Worm (Caenorhabditis elegans) whole organism, L1 larva: ENCODE measurements around the gene srz-66.

Source experiments
- C04F5.9 ChIP-seq: sonication (generic microtip); optimal IDR thresholded peaks from 2 replicates; lab custom pipeline; 2016; ENCODE audit warnings: missing genetic modification characterization, missing compliant biosample characterization
- F16B12.6 ChIP-seq: fragments of 150-350 bp; optimal IDR thresholded peaks from 2 replicates; lab custom pipeline; 2014; ENCODE audit warnings: missing biosample characterization, missing genetic modification characterization
- Y116A8C.19 ChIP-seq: sonication (generic microtip); optimal IDR thresholded peaks from 2 replicates; lab custom pipeline; 2016; ENCODE audit warnings: missing compliant biosample characterization, missing genetic modification characterization, borderline replicate concordance
- alr-1 ChIP-seq: fragments of 200-800 bp; sonication (Bioruptor generic); optimal IDR thresholded peaks from 2 replicates; lab custom pipeline; 2018; ENCODE audit warnings: borderline replicate concordance, mild to moderate bottlenecking, missing genetic modification characterization, missing compliant biosample characterization
- blmp-1 ChIP-seq: fragments of 150-350 bp; optimal IDR thresholded peaks from 2 replicates; lab custom pipeline; 2014; ENCODE audit warnings: missing biosample characterization, missing genetic modification characterization
- ceh-88 ChIP-seq: fragments of 200-800 bp; sonication (Bioruptor generic); IDR thresholded peaks from 2 replicates; pipeline ENCODE4 v1.3.6; 2022; ENCODE audit warnings: missing genetic modification characterization, missing compliant biosample characterization
- ces-1 ChIP-seq: fragments of 150-350 bp; optimal IDR thresholded peaks from 2 replicates; lab custom pipeline; 2014; ENCODE audit warnings: missing biosample characterization, missing genetic modification reagents, missing genetic modification characterization
- dpl-1 ChIP-seq, 3 experiments: fragments of 150-350 bp in 2 of 3; sonication (generic microtip) in 1 of 3; optimal IDR thresholded peaks; 2 replicates each; lab custom pipeline; 2014 to 2017; ENCODE audit warnings: missing biosample characterization in 3 of 3, missing genetic modification characterization in 3 of 3, missing genetic modification reagents in 3 of 3
- dsc-1 ChIP-seq: sonication (generic microtip); optimal IDR thresholded peaks from 2 replicates; lab custom pipeline; 2016; ENCODE audit warnings: mild to moderate bottlenecking, missing genetic modification characterization, missing compliant biosample characterization
- efl-3 ChIP-seq: fragments of 200-800 bp; sonication (Bioruptor generic); optimal IDR thresholded peaks from 2 replicates; lab custom pipeline; 2018; ENCODE audit warnings: mild to moderate bottlenecking, missing genetic modification characterization, missing compliant biosample characterization
- ets-5 ChIP-seq: fragments of 200-800 bp; sonication (Bioruptor generic); IDR thresholded peaks from 2 replicates; pipeline ENCODE4 v1.3.6; 2022; ENCODE audit warnings: missing genetic modification characterization, missing compliant biosample characterization
- fkh-10 ChIP-seq: sonication (generic microtip); optimal IDR thresholded peaks from 2 replicates; lab custom pipeline; 2017; ENCODE audit warnings: missing biosample characterization, missing genetic modification reagents, missing genetic modification characterization
- grh-1 ChIP-seq: fragments of 200-800 bp; sonication (Bioruptor generic); IDR thresholded peaks from 2 replicates; pipeline ENCODE4 v1.3.6; 2022; ENCODE audit warnings: missing genetic modification reagents, missing genetic modification characterization, missing compliant biosample characterization
- hpl-2 ChIP-seq: fragments of 150-350 bp; optimal IDR thresholded peaks from 2 replicates; lab custom pipeline; 2014; ENCODE audit warnings: missing biosample characterization, missing genetic modification reagents, missing genetic modification characterization
- irx-1 ChIP-seq: sonication (generic microtip); optimal IDR thresholded peaks from 2 replicates; lab custom pipeline; 2016; ENCODE audit warnings: missing genetic modification characterization, missing compliant biosample characterization
- lin-15B ChIP-seq: fragments of 150-350 bp; sonication (generic microtip); optimal IDR thresholded peaks from 3 replicates; lab custom pipeline; 2014; ENCODE audit warnings: missing biosample characterization, missing genetic modification characterization
- lsy-2 ChIP-seq, 2 experiments: fragments of 150-350 bp; optimal IDR thresholded peaks; 2 replicates each; lab custom pipeline; 2014; ENCODE audit warnings: missing biosample characterization in 2 of 2, missing genetic modification characterization in 2 of 2
- mab-9 ChIP-seq: fragments of 200-800 bp; sonication (Bioruptor generic); IDR thresholded peaks from 2 replicates; pipeline ENCODE4 v1.3.6; 2022; ENCODE audit warnings: missing genetic modification reagents, missing genetic modification characterization, missing compliant biosample characterization
- nhr-19 ChIP-seq: fragments of 200-800 bp; sonication (Bioruptor generic); conservative IDR thresholded peaks from 2 replicates; pipeline ENCODE4 v1.3.6; 2022; ENCODE audit warnings: missing genetic modification characterization, missing compliant biosample characterization
- nhr-47 ChIP-seq: sonication (generic microtip); optimal IDR thresholded peaks from 2 replicates; lab custom pipeline; 2016; ENCODE audit warnings: mild to moderate bottlenecking, missing genetic modification characterization, moderate library complexity, missing compliant biosample characterization
- nhr-76 ChIP-seq: sonication (generic microtip); optimal IDR thresholded peaks from 2 replicates; lab custom pipeline; 2017; ENCODE audit warnings: missing biosample characterization, missing genetic modification characterization
- nhr-77 ChIP-seq: fragments of 150-350 bp; optimal IDR thresholded peaks from 2 replicates; lab custom pipeline; 2014; ENCODE audit warnings: missing biosample characterization, missing genetic modification characterization
- nhr-85 ChIP-seq: sonication (generic microtip); peaks from one replicate; lab custom pipeline; 2016; ENCODE audit warnings: missing genetic modification characterization, inconsistent platforms, missing compliant biosample characterization
- pag-3 ChIP-seq: sonication (generic microtip); optimal IDR thresholded peaks from 2 replicates; lab custom pipeline; 2017; ENCODE audit warnings: missing genetic modification characterization, mild to moderate bottlenecking, missing compliant biosample characterization, antibody characterized with exemption, borderline replicate concordance; ENCODE audit not compliant: insufficient read depth
- pqm-1 ChIP-seq: sonication (generic microtip); optimal IDR thresholded peaks from 3 replicates; lab custom pipeline; 2017; ENCODE audit warnings: missing biosample characterization, missing genetic modification characterization
- skn-1 ChIP-seq: fragments of 150-350 bp; optimal IDR thresholded peaks from 2 replicates; lab custom pipeline; 2014; ENCODE audit warnings: missing biosample characterization, missing genetic modification characterization
- snpc-4 ChIP-seq: fragments of 150-350 bp; optimal IDR thresholded peaks from 2 replicates; lab custom pipeline; 2014; ENCODE audit warnings: missing biosample characterization, missing genetic modification characterization
- snu-23 ChIP-seq: sonication (generic microtip); optimal IDR thresholded peaks from 2 replicates; lab custom pipeline; 2016; ENCODE audit warnings: missing genetic modification characterization, missing compliant biosample characterization
- unc-130 ChIP-seq: fragments of 150-350 bp; optimal IDR thresholded peaks from 2 replicates; lab custom pipeline; 2017; ENCODE audit warnings: missing biosample characterization, missing genetic modification characterization, inconsistent platforms
- unc-62 ChIP-seq: fragments of 150-350 bp; optimal IDR thresholded peaks from 2 replicates; lab custom pipeline; 2014; ENCODE audit warnings: missing biosample characterization, missing genetic modification reagents, missing genetic modification characterization
- unc-98 ChIP-seq: fragments of 200-800 bp; sonication (Bioruptor generic); IDR thresholded peaks from 2 replicates; pipeline ENCODE4 v1.3.6; 2022; ENCODE audit warnings: missing genetic modification characterization, missing compliant biosample characterization

srz-66 gene

ce11 chrV:17167457-17167856, at the start of gene srz-66:
srz-66 (minus strand) TSS chrV:17167557.
- TF ChIP-seq unc-130 (tag; lab: Kevin White, UChicago) (no peak), dsc-1 (tag; lab: Kevin White, UChicago) (no peak), nhr-85 (tag; lab: Kevin White, UChicago) (no peak), skn-1 (no peak), Y116A8C.19 (no peak), dpl-1 (GFP tag; optimal IDR thresholded peaks at IDR 0.05; lab: Kevin White, UChicago) (no peak), blmp-1 (tag; lab: Kevin White, UChicago) (no peak), fkh-10 (GFP tag; lab: Kevin White, UChicago) (no peak), C04F5.9 (no peak), nhr-77 (tag; lab: Kevin White, UChicago) (no peak), nhr-47 (tag; lab: Kevin White, UChicago) (no peak), nhr-76 (tag; lab: Kevin White, UChicago) (no peak), unc-98 (GFP tag; lab: Robert Waterston, UW) (no peak), ces-1 (no peak), irx-1 (tag; lab: Kevin White, UChicago) (no peak), alr-1 (tag; lab: Kevin White, UChicago) (no peak)
- TF ChIP-seq, all 84 proteins: peak for 0

- TF ChIP-seq skn-1 (no peak), ets-5 (GFP tag; lab: Robert Waterston, UW) (no peak), lsy-2 (tag; optimal IDR thresholded peaks at IDR 0.05; lab: Kevin White, UChicago) (no peak), nhr-19 (GFP tag; lab: Robert Waterston, UW) (no peak), pqm-1 (tag; lab: Kevin White, UChicago) (no peak), efl-3 (GFP tag; lab: Kevin White, UChicago) (no peak)
Measured at ce11 chrV:17215602-17216001, 48.2 kb upstream of the srz-66 start.

ce11 chrV:17212743-17213142, 45.4 kb upstream of the srz-66 start, which contains the start of gene srh-113:
srh-113 (plus strand) TSS chrV:17213043.
- no peak for TF ChIP-seq snpc-4 (tag; lab: Kevin White, UChicago)
- TF ChIP-seq nhr-76 (tag; lab: Kevin White, UChicago): no peak
- TF ChIP-seq, all 84 proteins: peak for 0

- TF ChIP-seq snu-23 (no peak), mab-9 (GFP tag; lab: Robert Waterston, UW) (no peak)
Measured at ce11 chrV:17211989-17212731, 44.8 kb upstream of the srz-66 start, which contains the start of gene srh-236. srh-236 (minus strand) TSS chrV:17212039.

- no peak for TF ChIP-seq grh-1 (GFP tag; lab: Robert Waterston, UW)
- TF ChIP-seq nhr-77 (tag; lab: Kevin White, UChicago): no peak
- no peak for TF ChIP-seq hpl-2 (GFP tag; lab: Kevin White, UChicago)
- TF ChIP-seq dpl-1 (GFP tag; optimal IDR thresholded peaks at IDR 0.05; lab: Kevin White, UChicago): no peak
- TF ChIP-seq ceh-88 (GFP tag; lab: Robert Waterston, UW): no peak
- no peak for TF ChIP-seq F16B12.6 (tag; lab: Kevin White, UChicago)
- no peak for TF ChIP-seq irx-1 (tag; lab: Kevin White, UChicago)
- TF ChIP-seq, all 84 proteins: peak for 0
Measured at ce11 chrV:17208045-17208444, 40.7 kb upstream of the srz-66 start, which contains the start of gene Y68A4A.13. Y68A4A.13 (minus strand) TSS chrV:17208145.

- TF ChIP-seq snu-23 (no peak), lin-15B (tag; lab: Kevin White, UChicago) (no peak), unc-62 (GFP tag; lab: Kevin White, UChicago) (no peak), pag-3 (no peak)
Measured at ce11 chrV:17206469-17206868, 39.1 kb upstream of the srz-66 start.
